Fruit fly (Drosophila melanogaster): Measurements from ENCODE around the gene meigo.

meigo gene

DNA sequence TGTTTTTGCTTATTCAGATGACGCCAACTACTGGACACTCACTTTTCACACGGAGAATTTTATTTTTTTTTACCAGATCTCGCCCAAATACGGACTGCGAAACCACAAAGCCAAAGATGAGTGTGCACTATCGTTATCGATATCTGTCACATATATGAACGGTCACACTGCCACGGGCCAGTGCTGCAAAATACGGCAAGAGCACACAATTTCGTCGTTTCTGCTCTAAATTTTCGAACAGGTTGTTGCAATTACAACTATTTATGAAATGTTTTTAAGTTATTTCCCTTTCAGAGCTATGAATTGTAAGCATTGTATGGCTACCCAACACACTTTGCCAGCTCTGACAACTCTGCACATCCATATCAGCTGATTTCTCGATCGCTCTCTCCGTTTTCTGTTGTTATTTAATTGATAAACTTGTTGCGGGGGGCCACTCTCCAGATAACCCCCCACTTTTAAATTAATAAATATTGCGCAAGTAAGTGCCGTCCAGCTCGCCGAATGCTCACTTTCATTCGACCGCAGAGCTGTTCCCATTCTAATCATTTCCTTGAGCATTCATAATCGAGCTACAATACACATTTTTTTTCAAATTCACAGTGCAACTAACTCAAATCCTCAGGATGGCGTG lies 10.6 kb upstream of the meigo start, which contains the start of the genes slmb and CG5793:
Gene slmb (minus strand): TSS at position 134 of the 634 bp plus-strand sequence.
Gene CG5793 (plus strand): TSS at position 222 of the 634 bp plus-strand sequence.
- TF ChIP-seq Sox15 (GFP tag; optimal IDR thresholded peaks at IDR 0.05) (peak; percentile 29), CG31627 (GFP tag; optimal IDR thresholded peaks at IDR 0.05) (peak; percentile 70), CG4318 (GFP tag; optimal IDR thresholded peaks at IDR 0.05) (no peak), Hr39 (GFP tag; optimal IDR thresholded peaks at IDR 0.05) (peak; percentile 55), lz (GFP tag; optimal IDR thresholded peaks at IDR 0.05) (peak; percentile 53), CG3032 (tag; optimal IDR thresholded peaks at IDR 0.05) (peak; percentile 38), CG8632 (GFP tag; optimal IDR thresholded peaks at IDR 0.05) (no peak), esn (GFP tag; optimal IDR thresholded peaks at IDR 0.05) (peak; percentile 58), Hr38 (GFP tag; optimal IDR thresholded peaks at IDR 0.05) (no peak), eg (GFP tag; IDR thresholded peaks at IDR 0.05) (peak; percentile 29; the same call in 1 of the 3 replicates), cyc (GFP tag; optimal IDR thresholded peaks at IDR 0.05) (peak; percentile 49), vri (GFP tag; optimal IDR thresholded peaks at IDR 0.05) (peak; percentile 100), CG6792 (GFP tag; optimal IDR thresholded peaks at IDR 0.05) (peak; percentile 40), Gug (GFP tag; IDR thresholded peaks at IDR 0.05) (0 out of 2 replicates have a peak, but pooled peaks have one; percentile 11), CG10631 (GFP tag; optimal IDR thresholded peaks at IDR 0.05) (peak; percentile 44), CG34406 (GFP tag; optimal IDR thresholded peaks at IDR 0.05) (peak; percentile 22), CG11902 (GFP tag; optimal IDR thresholded peaks at IDR 0.05) (no peak), Eip75B (GFP tag; optimal IDR thresholded peaks at IDR 0.05) (no peak), topi (GFP tag; optimal IDR thresholded peaks at IDR 0.05) (peak; percentile 36), Eip78C (GFP tag) (peak; percentile 83), achi (GFP tag; optimal IDR thresholded peaks at IDR 0.05) (peak; percentile 78)

DNA sequence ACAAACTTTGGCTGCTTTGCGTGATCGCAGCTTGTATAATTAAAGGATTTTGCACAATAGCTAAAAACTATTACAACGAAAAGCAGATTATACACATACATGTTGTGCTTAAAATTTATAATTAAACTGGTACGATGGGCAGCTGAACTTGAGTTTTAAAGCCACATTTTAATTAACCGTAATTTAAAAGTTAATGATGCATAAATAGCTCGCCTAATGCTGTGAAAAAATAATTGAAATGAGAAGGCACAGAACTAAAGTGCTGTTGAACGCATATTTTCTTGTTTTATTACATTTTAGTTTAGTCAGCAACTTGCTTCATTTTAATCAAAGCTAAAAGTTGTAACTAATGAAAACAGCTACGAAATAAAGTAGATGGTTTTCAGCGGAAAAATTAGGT lies 8.5 kb upstream of the meigo start, which contains the start of gene Obp93a:
Gene Obp93a (minus strand): TSS at position 101 of the 400 bp plus-strand sequence.
- no peak for TF ChIP-seq CG6854 (GFP tag; optimal IDR thresholded peaks at IDR 0.05)

DNA sequence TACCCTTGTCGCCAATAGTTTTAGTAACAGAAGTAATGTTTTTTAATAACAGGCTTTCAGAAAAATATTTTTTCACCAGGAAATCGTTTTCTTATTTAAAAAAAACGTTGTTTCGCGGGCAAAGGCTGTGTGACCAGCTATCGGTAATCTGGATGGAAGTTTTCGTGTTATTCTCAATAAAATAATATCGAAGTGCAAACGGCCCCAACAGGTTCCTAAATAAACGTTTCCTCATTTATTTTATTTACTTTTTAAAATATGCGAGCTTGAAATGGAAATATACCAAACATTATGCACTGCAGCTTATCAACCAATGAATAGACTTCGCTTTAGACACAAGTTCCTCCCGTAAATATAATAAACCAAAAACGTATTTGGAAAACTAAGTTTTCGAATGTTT lies 8.0 kb upstream of the meigo start, which contains the start of gene Ice2:
Gene Ice2 (plus strand): TSS at position 167 of the 400 bp plus-strand sequence.
- TF ChIP-seq topi (GFP tag; optimal IDR thresholded peaks at IDR 0.05): no peak
- TF ChIP-seq fkh (GFP tag; optimal IDR thresholded peaks at IDR 0.05): no peak
- TF ChIP-seq fd59A (GFP tag; optimal IDR thresholded peaks at IDR 0.05): no peak
- TF ChIP-seq esn (GFP tag; optimal IDR thresholded peaks at IDR 0.05): peak; percentile 20

DNA sequence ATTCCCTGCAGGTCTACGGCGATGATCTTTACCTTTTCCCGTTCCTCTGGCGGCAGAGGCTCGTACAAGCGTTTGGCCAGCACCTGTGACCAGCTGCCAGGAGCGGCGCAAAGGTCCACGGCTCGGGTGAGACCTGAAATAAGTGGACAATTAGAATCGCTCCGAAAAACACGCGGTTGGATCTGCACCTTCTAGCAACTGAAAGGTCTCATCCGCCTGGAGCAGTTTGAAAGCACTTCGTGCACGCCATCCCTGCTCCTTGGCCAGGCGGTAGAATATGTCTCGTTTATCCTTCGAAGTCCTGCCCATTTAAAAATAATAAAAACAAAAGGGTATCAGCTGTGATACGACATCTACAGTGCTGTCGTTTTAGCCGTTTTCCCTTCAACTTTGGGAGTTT lies 4.6 kb upstream of the meigo start, which contains the start of gene Trm7-34:
Gene Trm7-34 (minus strand): TSS at position 365 of the 400 bp plus-strand sequence.
- TF ChIP-seq lz (GFP tag; optimal IDR thresholded peaks at IDR 0.05): no peak

DNA sequence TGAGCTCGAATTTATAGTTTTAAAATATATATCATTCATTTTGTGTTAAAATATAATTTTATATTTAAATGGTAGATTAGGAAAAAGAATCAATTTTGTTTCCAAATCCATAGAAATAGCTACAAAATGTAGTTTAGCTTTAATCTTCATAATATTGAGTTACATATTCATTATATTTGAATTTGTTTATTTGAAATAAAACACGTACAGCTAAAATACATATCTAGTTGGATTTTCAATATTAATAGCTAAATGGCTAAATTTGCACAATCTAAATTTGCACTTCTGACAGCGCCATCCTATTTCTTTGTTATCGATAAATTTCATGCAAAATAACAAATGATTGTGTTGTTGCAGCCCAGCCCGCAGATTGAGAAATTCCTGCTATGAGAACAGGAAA lies 4.1 kb upstream of the meigo start, which contains the start of gene Usp8:
Gene Usp8 (plus strand): TSS at position 312 of the 400 bp plus-strand sequence.
- TF ChIP-seq Sox14 (GFP tag; optimal IDR thresholded peaks at IDR 0.05): no peak
- TF ChIP-seq CG6792 (GFP tag; optimal IDR thresholded peaks at IDR 0.05): peak; percentile 9
- TF ChIP-seq esn (GFP tag; optimal IDR thresholded peaks at IDR 0.05): peak; percentile 45
- peak; percentile 25 for TF ChIP-seq CG3032 (tag; optimal IDR thresholded peaks at IDR 0.05)
- TF ChIP-seq CG4318 (GFP tag; optimal IDR thresholded peaks at IDR 0.05): no peak
- TF ChIP-seq Eip78C (GFP tag): no peak
- no peak for TF ChIP-seq acj6 (GFP tag; optimal IDR thresholded peaks at IDR 0.05)
- no peak for TF ChIP-seq Sox15 (GFP tag; optimal IDR thresholded peaks at IDR 0.05)

DNA sequence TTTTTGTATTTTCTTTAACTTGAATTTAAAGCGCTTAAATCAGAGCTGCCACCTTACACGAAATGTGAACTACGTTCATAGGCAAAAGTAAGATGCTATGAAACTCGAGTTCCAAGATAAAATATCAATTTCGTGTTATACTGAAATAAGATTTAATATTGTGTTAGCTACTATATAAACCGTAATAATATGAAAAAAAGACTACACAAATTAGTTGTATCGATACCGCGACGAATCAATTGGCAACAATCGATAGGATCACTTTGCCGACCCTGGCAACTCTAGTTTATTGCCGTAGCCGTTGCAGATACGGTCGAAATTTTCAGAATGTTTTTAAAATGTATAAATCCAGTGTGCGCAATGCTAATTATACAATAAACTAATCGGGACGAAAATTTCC lies 2.4 kb downstream of the meigo start, which contains the start of gene SNF4Agamma:
Gene SNF4Agamma (plus strand): TSS at position 282 of the 400 bp plus-strand sequence.
- TF ChIP-seq Sox102F (GFP tag; optimal IDR thresholded peaks at IDR 0.05) (no peak), CG8632 (GFP tag; optimal IDR thresholded peaks at IDR 0.05) (no peak), CG7368 (GFP tag; optimal IDR thresholded peaks at IDR 0.05) (no peak), Hr4 (GFP tag; optimal IDR thresholded peaks at IDR 0.05) (no peak), Eip78C (GFP tag) (peak; percentile 73), Hr38 (GFP tag; optimal IDR thresholded peaks at IDR 0.05) (no peak), CG15336 (GFP tag; IDR thresholded peaks at IDR 0.05) (no peak), fd85E (GFP tag; optimal IDR thresholded peaks at IDR 0.05) (no peak), lz (GFP tag; optimal IDR thresholded peaks at IDR 0.05) (peak; percentile 51), CG10631 (GFP tag; optimal IDR thresholded peaks at IDR 0.05) (peak; percentile 25), ss (GFP tag; optimal IDR thresholded peaks at IDR 0.05) (no peak), CG3032 (tag; optimal IDR thresholded peaks at IDR 0.05) (peak; percentile 6), Lpt (GFP tag; optimal IDR thresholded peaks at IDR 0.05) (no peak), spab (GFP tag; optimal IDR thresholded peaks at IDR 0.05) (no peak), eg (GFP tag; IDR thresholded peaks at IDR 0.05) (no peak), Hr39 (GFP tag; optimal IDR thresholded peaks at IDR 0.05) (peak; percentile 9), esn (GFP tag; optimal IDR thresholded peaks at IDR 0.05) (peak; percentile 55), acj6 (GFP tag; optimal IDR thresholded peaks at IDR 0.05) (peak; percentile 2), Eip93F (GFP tag; optimal IDR thresholded peaks at IDR 0.05) (no peak), CG31627 (GFP tag; optimal IDR thresholded peaks at IDR 0.05) (peak; percentile 16), CG1621 (tag; optimal IDR thresholded peaks at IDR 0.05) (peak; percentile 77)

Data from whole organism, prepupa.